Worm (Caenorhabditis elegans) whole organism, L1 larva: ENCODE data around the gene ahsa-1.
"Not testable (repeated sequence)": the region's sequence is repeated elsewhere in the genome, so short reads cannot be mapped to it uniquely, and the experiment has no call there.

Source experiments
- ceh-63 ChIP-seq: fragments of 200-800 bp; sonication (Bioruptor generic); optimal IDR thresholded peaks from 2 replicates; lab custom pipeline; 2018; ENCODE audit warnings: mild to moderate bottlenecking, missing genetic modification characterization, missing compliant biosample characterization
- ceh-90 ChIP-seq: sonication (generic microtip); optimal IDR thresholded peaks from 2 replicates; lab custom pipeline; 2016; ENCODE audit warnings: missing genetic modification characterization, missing compliant biosample characterization
- dsc-1 ChIP-seq: sonication (generic microtip); optimal IDR thresholded peaks from 2 replicates; lab custom pipeline; 2016; ENCODE audit warnings: mild to moderate bottlenecking, missing genetic modification characterization, missing compliant biosample characterization
- efl-3 ChIP-seq: fragments of 200-800 bp; sonication (Bioruptor generic); optimal IDR thresholded peaks from 2 replicates; lab custom pipeline; 2018; ENCODE audit warnings: mild to moderate bottlenecking, missing genetic modification characterization, missing compliant biosample characterization
- egl-13 ChIP-seq: sonication (generic microtip); optimal IDR thresholded peaks from 2 replicates; lab custom pipeline; 2016; ENCODE audit warnings: missing genotype, missing genetic modification reagents, missing genetic modification characterization, missing compliant biosample characterization
- egl-27 ChIP-seq, 2 experiments: fragments of 150-350 bp in 1 of 2; sonication (generic microtip); optimal IDR thresholded peaks; 3 replicates each; lab custom pipeline; 2017 to 2018; ENCODE audit warnings: missing biosample characterization in 2 of 2, missing genetic modification characterization in 2 of 2, missing genetic modification reagents in 2 of 2
- elt-2 ChIP-seq: sonication (generic microtip); optimal IDR thresholded peaks from 2 replicates; lab custom pipeline; 2016; ENCODE audit warnings: missing genetic modification characterization, mild to moderate bottlenecking, inconsistent platforms, missing compliant biosample characterization, missing genetic modification reagents
- ets-5 ChIP-seq: fragments of 200-800 bp; sonication (Bioruptor generic); IDR thresholded peaks from 2 replicates; pipeline ENCODE4 v1.3.6; 2022; ENCODE audit warnings: missing genetic modification characterization, missing compliant biosample characterization
- fos-1 ChIP-seq: fragments of 150-350 bp; optimal IDR thresholded peaks from 2 replicates; lab custom pipeline; 2014; ENCODE audit warnings: missing biosample characterization, missing genetic modification characterization
- grh-1 ChIP-seq: fragments of 200-800 bp; sonication (Bioruptor generic); IDR thresholded peaks from 2 replicates; pipeline ENCODE4 v1.3.6; 2022; ENCODE audit warnings: missing genetic modification reagents, missing genetic modification characterization, missing compliant biosample characterization
- hlh-4 ChIP-seq: sonication (generic microtip); optimal IDR thresholded peaks from 2 replicates; lab custom pipeline; 2016; ENCODE audit warnings: mild to moderate bottlenecking, missing genetic modification characterization, missing compliant biosample characterization
- jun-1 ChIP-seq: fragments of 150-350 bp; optimal IDR thresholded peaks from 2 replicates; lab custom pipeline; 2014; ENCODE audit warnings: missing biosample characterization, missing genetic modification reagents, missing genetic modification characterization
- lin-13 ChIP-seq: fragments of 150-350 bp; optimal IDR thresholded peaks from 2 replicates; lab custom pipeline; 2014; ENCODE audit warnings: missing biosample characterization, missing genetic modification reagents, missing genetic modification characterization
- lin-35 ChIP-seq, 2 experiments: fragments of 150-350 bp; optimal IDR thresholded peaks; 2 replicates each; lab custom pipeline; 2014; ENCODE audit warnings: missing biosample characterization in 2 of 2, missing genetic modification characterization in 2 of 2, missing genetic modification reagents in 2 of 2
- lin-39 ChIP-seq: fragments of 150-350 bp; optimal IDR thresholded peaks from 2 replicates; lab custom pipeline; 2014; ENCODE audit warnings: missing biosample characterization, missing genetic modification reagents, missing genetic modification characterization
- lsy-2 ChIP-seq, 2 experiments: fragments of 150-350 bp; optimal IDR thresholded peaks; 2 replicates each; lab custom pipeline; 2014; ENCODE audit warnings: missing biosample characterization in 2 of 2, missing genetic modification characterization in 2 of 2
- nhr-11 ChIP-seq: fragments of 150-350 bp; optimal IDR thresholded peaks from 2 replicates; lab custom pipeline; 2014; ENCODE audit warnings: missing biosample characterization, missing genetic modification characterization
- nhr-20 ChIP-seq: sonication (generic microtip); optimal IDR thresholded peaks from 2 replicates; lab custom pipeline; 2016; ENCODE audit warnings: mild to moderate bottlenecking, missing genetic modification characterization, missing compliant biosample characterization
- nhr-28 ChIP-seq: fragments of 150-350 bp; optimal IDR thresholded peaks from 2 replicates; lab custom pipeline; 2014; ENCODE audit warnings: missing biosample characterization, missing genetic modification characterization
- nhr-47 ChIP-seq: sonication (generic microtip); optimal IDR thresholded peaks from 2 replicates; lab custom pipeline; 2016; ENCODE audit warnings: mild to moderate bottlenecking, missing genetic modification characterization, moderate library complexity, missing compliant biosample characterization
- nhr-71 ChIP-seq: sonication (generic microtip); optimal IDR thresholded peaks from 2 replicates; lab custom pipeline; 2016; ENCODE audit warnings: mild to moderate bottlenecking, missing genetic modification characterization, moderate library complexity, missing compliant biosample characterization
- nhr-76 ChIP-seq: sonication (generic microtip); optimal IDR thresholded peaks from 2 replicates; lab custom pipeline; 2017; ENCODE audit warnings: missing biosample characterization, missing genetic modification characterization
- nhr-77 ChIP-seq: fragments of 150-350 bp; optimal IDR thresholded peaks from 2 replicates; lab custom pipeline; 2014; ENCODE audit warnings: missing biosample characterization, missing genetic modification characterization
- nhr-84 ChIP-seq: sonication (generic microtip); optimal IDR thresholded peaks from 2 replicates; lab custom pipeline; 2017; ENCODE audit warnings: missing biosample characterization, missing genetic modification characterization
- nhr-85 ChIP-seq: sonication (generic microtip); peaks from one replicate; lab custom pipeline; 2016; ENCODE audit warnings: missing genetic modification characterization, inconsistent platforms, missing compliant biosample characterization
- pqm-1 ChIP-seq: sonication (generic microtip); optimal IDR thresholded peaks from 3 replicates; lab custom pipeline; 2017; ENCODE audit warnings: missing biosample characterization, missing genetic modification characterization
- rnt-1 ChIP-seq: sonication (generic microtip); optimal IDR thresholded peaks from 2 replicates; lab custom pipeline; 2016; ENCODE audit warnings: mild to moderate bottlenecking, missing genetic modification characterization, moderate library complexity, missing compliant biosample characterization
- swsn-7 ChIP-seq: sonication (generic microtip); optimal IDR thresholded peaks from 2 replicates; lab custom pipeline; 2016; ENCODE audit warnings: missing genetic modification characterization, missing compliant biosample characterization
- tlp-1 ChIP-seq: fragments of 150-350 bp; optimal IDR thresholded peaks from 2 replicates; lab custom pipeline; 2014; ENCODE audit warnings: missing biosample characterization, missing genetic modification characterization
- unc-86 ChIP-seq: sonication (generic microtip); optimal IDR thresholded peaks from 2 replicates; lab custom pipeline; 2016; ENCODE audit warnings: missing genetic modification characterization, missing compliant biosample characterization
- zag-1 ChIP-seq: fragments of 150-350 bp; optimal IDR thresholded peaks from 2 replicates; lab custom pipeline; 2014; ENCODE audit warnings: missing biosample characterization, missing genetic modification characterization
- ztf-11 ChIP-seq, 2 experiments: sonication (generic microtip); optimal IDR thresholded peaks; 2 replicates each; lab custom pipeline; 2016 to 2017; ENCODE audit warnings: missing genetic modification characterization in 2 of 2, missing biosample characterization in 1 of 2, missing compliant biosample characterization in 1 of 2

The ahsa-1 gene

ce11 chrV:15127413-15127812, 42.2 kb upstream of the ahsa-1 start, which contains the start of gene srj-27:
TSS of gene srj-27 (minus strand) at chrV:15127513.
- TF ChIP-seq nhr-28 (tag; lab: Kevin White, UChicago) (no peak), ets-5 (no peak), lin-13 (no peak), jun-1 (tag; lab: Kevin White, UChicago) (no peak), rnt-1 (tag; lab: Kevin White, UChicago) (no peak)

- not testable (repeated sequence) for TF ChIP-seq pqm-1; nhr-77 (tag; lab: Kevin White, UChicago); nhr-11 (tag; lab: Kevin White, UChicago)
- TF ChIP-seq, all 84 proteins: peak for 0; not testable (repeated sequence) for 84
Observed at ce11 chrV:15125162-15125561, 40.0 kb upstream of the ahsa-1 start, which contains the start of gene ugt-30. TSS of gene ugt-30 (minus strand) at chrV:15125262.

- TF ChIP-seq ceh-63 (GFP tag; lab: Kevin White, UChicago) (no peak), nhr-20 (peak; percentile 18)
Observed at ce11 chrV:15119517-15119916, 34.3 kb upstream of the ahsa-1 start, which contains the start of gene flor-1. TSS of gene flor-1 (minus strand) at chrV:15119617.

ce11 chrV:15115968-15116367, 30.8 kb upstream of the ahsa-1 start, which contains the start of gene T01G5.8:
TSS of gene T01G5.8 (plus strand) at chrV:15116268.
- not testable (repeated sequence) for TF ChIP-seq zag-1 (tag; lab: Kevin White, UChicago); pqm-1; nhr-71 (tag; lab: Kevin White, UChicago)

- TF ChIP-seq egl-27 (tag; optimal IDR thresholded peaks at IDR 0.05; lab: Kevin White, UChicago) (no peak), zag-1 (tag; lab: Kevin White, UChicago) (no peak), pqm-1 (no peak), tlp-1 (no peak), nhr-85 (tag; lab: Kevin White, UChicago) (no peak), nhr-84 (tag; lab: Kevin White, UChicago) (no peak), efl-3 (no peak), nhr-47 (no peak)
Observed at ce11 chrV:15113992-15114391, 28.8 kb upstream of the ahsa-1 start, which contains the start of gene T01G5.6. TSS of gene T01G5.6 (minus strand) at chrV:15114092.

- TF ChIP-seq elt-2 (tag; lab: Kevin White, UChicago) (no peak), ztf-11 (tag; optimal IDR thresholded peaks at IDR 0.05; lab: Kevin White, UChicago) (no peak), fos-1 (tag; lab: Kevin White, UChicago) (no peak), ceh-90 (tag; lab: Kevin White, UChicago) (no peak)
Observed at ce11 chrV:15111660-15112059, 26.5 kb upstream of the ahsa-1 start, which contains the start of gene T01G5.7. TSS of gene T01G5.7 (plus strand) at chrV:15111960.

ce11 chrV:15109260-15109659, 24.1 kb upstream of the ahsa-1 start, which contains the start of gene Y75B12A.2:
TSS of gene Y75B12A.2 (plus strand) at chrV:15109560.
- TF ChIP-seq lin-39 (tag; lab: Kevin White, UChicago) (no peak), lin-35 (GFP tag; optimal IDR thresholded peaks at IDR 0.05; lab: Kevin White, UChicago) (no peak), swsn-7 (no peak), nhr-11 (tag; lab: Kevin White, UChicago) (no peak), nhr-76 (no peak), grh-1 (GFP tag; lab: Robert Waterston, UW) (no peak), hlh-4 (tag; lab: Kevin White, UChicago) (no peak), tlp-1 (no peak), nhr-77 (tag; lab: Kevin White, UChicago) (no peak), dsc-1 (no peak), egl-13 (tag; lab: Kevin White, UChicago) (no peak), ceh-90 (tag; lab: Kevin White, UChicago) (no peak), fos-1 (tag; lab: Kevin White, UChicago) (no peak), unc-86 (tag; lab: Kevin White, UChicago) (no peak), lsy-2 (tag; optimal IDR thresholded peaks at IDR 0.05; lab: Kevin White, UChicago) (no peak)
